Fruit fly (Drosophila melanogaster): ENCODE results near the gene CG11076.

Gene CG11076

dm6 chr4:1031687-1032140 is at the start of gene CG11076 (continued):
- TF ChIP-seq Rx (GFP tag; IDR thresholded peaks at IDR 0.05) (no peak), sens (GFP tag) (peak; percentile 90), Ravus (GFP tag; IDR thresholded peaks at IDR 0.05) (no peak), Mrtf (GFP tag; IDR thresholded peaks at IDR 0.05) (no peak), Opbp (GFP tag; IDR thresholded peaks at IDR 0.05; ENCODE audit: partially characterized antibody) (peak; percentile 90; the same call in 2 of the 3 replicates), bbx (GFP tag; IDR thresholded peaks at IDR 0.05; ENCODE audit: partially characterized antibody) (peak; percentile 83; the same call in 1 of the 2 replicates), ttk (GFP tag; IDR thresholded peaks at IDR 0.05) (no peak), CG1529 (GFP tag; optimal IDR thresholded peaks at IDR 0.05) (no peak), Hsf (GFP tag; optimal IDR thresholded peaks at IDR 0.05) (peak; percentile 4), CG11247 (GFP tag; IDR thresholded peaks at IDR 0.05) (no peak), ssp (GFP tag; IDR thresholded peaks at IDR 0.05) (peak; percentile 94), her (GFP tag; optimal IDR thresholded peaks at IDR 0.05) (no peak), slbo (GFP tag; IDR thresholded peaks at IDR 0.05) (no peak), MESR4 (GFP tag; optimal IDR thresholded peaks at IDR 0.05) (peak; percentile 98), zf30C (GFP tag; optimal IDR thresholded peaks at IDR 0.05) (no peak), CG2120 (GFP tag; optimal IDR thresholded peaks at IDR 0.05) (peak; percentile 13), Hr39 (optimal IDR thresholded peaks at IDR 0.05) (no peak), CG7372 (GFP tag; IDR thresholded peaks at IDR 0.05) (no peak), Med (GFP tag) (peak; percentile 93), lilli (GFP tag; optimal IDR thresholded peaks at IDR 0.05) (peak; percentile 56), CG2875 (GFP tag; optimal IDR thresholded peaks at IDR 0.05) (peak; percentile 41), CG2129 (GFP tag; IDR thresholded peaks at IDR 0.05; ENCODE audit: partially characterized antibody) (0 out of 2 replicates have a peak, but pooled peaks have one; percentile 27), CG15696 (tag; optimal IDR thresholded peaks at IDR 0.05) (no peak), ewg (GFP tag; optimal IDR thresholded peaks at IDR 0.05) (no peak), eve (GFP tag; optimal IDR thresholded peaks at IDR 0.05) (peak in 1 of 2 experiments; percentile 33), CG2712 (tag; optimal IDR thresholded peaks at IDR 0.05) (peak; percentile 29), HLHmδ (GFP tag; optimal IDR thresholded peaks at IDR 0.05) (no peak), Hr51 (GFP tag; optimal IDR thresholded peaks at IDR 0.05) (no peak), bowl (GFP tag; IDR thresholded peaks at IDR 0.05) (no peak), zen (tag; optimal IDR thresholded peaks at IDR 0.05) (peak; percentile 4), ash1 (GFP tag; optimal IDR thresholded peaks at IDR 0.05) (no peak), CG18619 (GFP tag; optimal IDR thresholded peaks at IDR 0.05) (no peak), Poxn (GFP tag; IDR thresholded peaks at IDR 0.05) (no peak), CG10366 (GFP tag; IDR thresholded peaks at IDR 0.05) (no peak), Trl (optimal IDR thresholded peaks at IDR 0.05) (no peak), Trl (GFP tag; optimal IDR thresholded peaks at IDR 0.05) (peak; percentile 32), CG4707 (GFP tag; optimal IDR thresholded peaks at IDR 0.05) (no peak), CG12299 (tag; optimal IDR thresholded peaks at IDR 0.05) (peak; percentile 46), unpg (GFP tag; optimal IDR thresholded peaks at IDR 0.05) (no peak), Scr (GFP tag; IDR thresholded peaks at IDR 0.05; ENCODE audit: partially characterized antibody) (peak; percentile 76), cad (GFP tag; optimal IDR thresholded peaks at IDR 0.05) (no peak), Bdp1 (GFP tag; optimal IDR thresholded peaks at IDR 0.05) (no peak), tap (tag; optimal IDR thresholded peaks at IDR 0.05) (no peak), kah (GFP tag; optimal IDR thresholded peaks at IDR 0.05) (peak; percentile 21), CG12071 (GFP tag; optimal IDR thresholded peaks at IDR 0.05) (no peak), CG12942 (GFP tag; optimal IDR thresholded peaks at IDR 0.05) (no peak), gcm2 (GFP tag; optimal IDR thresholded peaks at IDR 0.05) (no peak), al (GFP tag; IDR thresholded peaks at IDR 0.05) (no peak), CG3065 (GFP tag; optimal IDR thresholded peaks at IDR 0.05) (no peak), nmo (GFP tag; optimal IDR thresholded peaks at IDR 0.05) (no peak), row (GFP tag; IDR thresholded peaks at IDR 0.05) (peak; percentile 80), lov (optimal IDR thresholded peaks at IDR 0.05) (no peak), lov (GFP tag; IDR thresholded peaks at IDR 0.05) (no peak)

Data from whole organism, embryonic.